Worm (Caenorhabditis elegans) whole organism, early embryonic: ENCODE results near the gene lido-14.

Experiments used
- aly-1 ChIP-seq: sonication (generic microtip); optimal IDR thresholded peaks from 2 replicates; lab custom pipeline; 2016; ENCODE audit warnings: missing genetic modification characterization, missing compliant biosample characterization
- ama-1 ChIP-seq: fragments of 150-350 bp; optimal IDR thresholded peaks from 2 replicates; lab custom pipeline; 2014
- tbx-11 ChIP-seq: fragments of 200-800 bp; sonication (Bioruptor generic); IDR thresholded peaks from 2 replicates; pipeline ENCODE4 v1.3.6; 2022; ENCODE audit warnings: missing genetic modification characterization, missing compliant biosample characterization

ce11 chrII:3340251-3340650, 18.7 kb upstream of the lido-14 start, which contains the start of gene F14D2.5:
- no peak for TF ChIP-seq tbx-11
- TF ChIP-seq ama-1 (lab: Kevin White, UChicago) = no peak
- no peak for TF ChIP-seq aly-1 (tag; lab: Kevin White, UChicago)
